Worm (Caenorhabditis elegans): Measurements from ENCODE around the gene F55G7.4.

F55G7.4 gene

ce11 chrX:11927585-11927984 lies at the start of gene F55G7.4:
F55G7.4 (plus strand) TSS chrX:11927885.
- no peak for TF ChIP-seq W03F9.2 (tag; optimal IDR thresholded peaks at IDR 0.05)
- TF ChIP-seq dao-5 (tag; optimal IDR thresholded peaks at IDR 0.05): no peak

- TF ChIP-seq him-1 (tag; optimal IDR thresholded peaks at IDR 0.05) (no peak), W03F9.2 (tag; optimal IDR thresholded peaks at IDR 0.05) (no peak), dao-5 (tag; optimal IDR thresholded peaks at IDR 0.05) (no peak)
Measured at ce11 chrX:11878109-11878508, 49.6 kb upstream of the F55G7.4 start, which contains the start of gene Y62H9A.2. Y62H9A.2 (minus strand) TSS chrX:11878209.

ce11 chrX:11879871-11880270 lies 47.8 kb upstream of the F55G7.4 start, which contains the start of the genes Y62H9A.3 and Y62H9A.4:
Y62H9A.3 (minus strand) TSS chrX:11879971.
Y62H9A.4 (plus strand) TSS chrX:11880126.
- TF ChIP-seq W03F9.2 (tag; optimal IDR thresholded peaks at IDR 0.05): no peak

- no peak for TF ChIP-seq dao-5 (tag; optimal IDR thresholded peaks at IDR 0.05)
- no peak for TF ChIP-seq him-1 (tag; optimal IDR thresholded peaks at IDR 0.05)
Measured at ce11 chrX:11882800-11883199, 44.9 kb upstream of the F55G7.4 start, which contains the start of the genes Y62H9A.5 and ule-5. Y62H9A.5 (minus strand) TSS chrX:11882900. ule-5 (plus strand) TSS chrX:11883127.

ce11 chrX:11885577-11885976 lies 42.1 kb upstream of the F55G7.4 start, which contains the start of gene Y62H9A.7:
Y62H9A.7 (minus strand) TSS chrX:11885677.
- TF ChIP-seq W03F9.2 (tag; optimal IDR thresholded peaks at IDR 0.05) (no peak), dao-5 (tag; optimal IDR thresholded peaks at IDR 0.05) (no peak), him-1 (tag; optimal IDR thresholded peaks at IDR 0.05) (no peak)

- TF ChIP-seq W03F9.2 (tag; optimal IDR thresholded peaks at IDR 0.05): no peak
- no peak for TF ChIP-seq him-1 (tag; optimal IDR thresholded peaks at IDR 0.05)
Measured at ce11 chrX:11892328-11892727, 35.4 kb upstream of the F55G7.4 start, which contains the start of gene Y62H9A.8. Y62H9A.8 (minus strand) TSS chrX:11892428.

- TF ChIP-seq him-1 (tag; optimal IDR thresholded peaks at IDR 0.05) (no peak), W03F9.2 (tag; optimal IDR thresholded peaks at IDR 0.05) (no peak), dao-5 (tag; optimal IDR thresholded peaks at IDR 0.05) (no peak)
Measured at ce11 chrX:11896708-11897107, 31.0 kb upstream of the F55G7.4 start.

- no peak for TF ChIP-seq W03F9.2 (tag; optimal IDR thresholded peaks at IDR 0.05)
- TF ChIP-seq him-1 (tag; optimal IDR thresholded peaks at IDR 0.05): no peak
- TF ChIP-seq dao-5 (tag; optimal IDR thresholded peaks at IDR 0.05): no peak
Measured at ce11 chrX:11898040-11898439, 29.6 kb upstream of the F55G7.4 start, which contains the start of gene Y62H9A.9. Y62H9A.9 (minus strand) TSS chrX:11898140.

- TF ChIP-seq him-1 (tag; optimal IDR thresholded peaks at IDR 0.05) (no peak), dao-5 (tag; optimal IDR thresholded peaks at IDR 0.05) (no peak), W03F9.2 (tag; optimal IDR thresholded peaks at IDR 0.05) (no peak)
Measured at ce11 chrX:11899031-11899430, 28.7 kb upstream of the F55G7.4 start.

- TF ChIP-seq dao-5 (tag; optimal IDR thresholded peaks at IDR 0.05) (no peak), W03F9.2 (tag; optimal IDR thresholded peaks at IDR 0.05) (no peak), him-1 (tag; optimal IDR thresholded peaks at IDR 0.05) (no peak)
Measured at ce11 chrX:11902661-11903060, 25.0 kb upstream of the F55G7.4 start, which contains the start of gene Y62H9A.10. Y62H9A.10 (minus strand) TSS chrX:11902761.

- no peak for TF ChIP-seq W03F9.2 (tag; optimal IDR thresholded peaks at IDR 0.05)
- TF ChIP-seq him-1 (tag; optimal IDR thresholded peaks at IDR 0.05): no peak
- TF ChIP-seq dao-5 (tag; optimal IDR thresholded peaks at IDR 0.05): no peak
Measured at ce11 chrX:11906626-11907025, 21.1 kb upstream of the F55G7.4 start.

ce11 chrX:11907263-11907662 lies 20.4 kb upstream of the F55G7.4 start, which contains the start of gene Y62H9A.11:
Y62H9A.11 (minus strand) TSS chrX:11907363.
- TF ChIP-seq dao-5 (tag; optimal IDR thresholded peaks at IDR 0.05) (no peak), W03F9.2 (tag; optimal IDR thresholded peaks at IDR 0.05) (no peak), him-1 (tag; optimal IDR thresholded peaks at IDR 0.05) (no peak)

- TF ChIP-seq him-1 (tag; optimal IDR thresholded peaks at IDR 0.05) (no peak), dao-5 (tag; optimal IDR thresholded peaks at IDR 0.05) (no peak), W03F9.2 (tag; optimal IDR thresholded peaks at IDR 0.05) (no peak)
Measured at ce11 chrX:11908226-11908625, 19.5 kb upstream of the F55G7.4 start.

ce11 chrX:11909168-11909567 lies 18.5 kb upstream of the F55G7.4 start:
- no peak for TF ChIP-seq him-1 (tag; optimal IDR thresholded peaks at IDR 0.05)
- TF ChIP-seq dao-5 (tag; optimal IDR thresholded peaks at IDR 0.05): no peak
- no peak for TF ChIP-seq W03F9.2 (tag; optimal IDR thresholded peaks at IDR 0.05)

ce11 chrX:11910046-11910445 lies 17.6 kb upstream of the F55G7.4 start, which contains the start of gene Y62H9A.15:
Y62H9A.15 (minus strand) TSS chrX:11910145.
- TF ChIP-seq W03F9.2 (tag; optimal IDR thresholded peaks at IDR 0.05): no peak

Measured in whole organism, L4/young adult.